Worm (Caenorhabditis elegans): ENCODE measurements around the gene nspd-4.
A peak's percentile ranks its signal among the peaks of the same experiment; 100 is the strongest.

- TF ChIP-seq dpl-1 (GFP tag; optimal IDR thresholded peaks at IDR 0.05) = no peak
- no peak for TF ChIP-seq tbx-2 (tag; optimal IDR thresholded peaks at IDR 0.05)
- no peak for TF ChIP-seq ztf-11 (tag; optimal IDR thresholded peaks at IDR 0.05)
- TF ChIP-seq rnt-1 (tag; optimal IDR thresholded peaks at IDR 0.05) = no peak
- peak in 1 of 6 experiments; percentile 5 for TF ChIP-seq elt-3 (tag; optimal IDR thresholded peaks at IDR 0.05)
These were observed 32.0 kb downstream of the nspd-4 start, which contains the start of gene F11G11.15 for ce11 chrII:4874335-4874861.
